Worm (Caenorhabditis elegans): ENCODE results near the gene acs-17.

DNA sequence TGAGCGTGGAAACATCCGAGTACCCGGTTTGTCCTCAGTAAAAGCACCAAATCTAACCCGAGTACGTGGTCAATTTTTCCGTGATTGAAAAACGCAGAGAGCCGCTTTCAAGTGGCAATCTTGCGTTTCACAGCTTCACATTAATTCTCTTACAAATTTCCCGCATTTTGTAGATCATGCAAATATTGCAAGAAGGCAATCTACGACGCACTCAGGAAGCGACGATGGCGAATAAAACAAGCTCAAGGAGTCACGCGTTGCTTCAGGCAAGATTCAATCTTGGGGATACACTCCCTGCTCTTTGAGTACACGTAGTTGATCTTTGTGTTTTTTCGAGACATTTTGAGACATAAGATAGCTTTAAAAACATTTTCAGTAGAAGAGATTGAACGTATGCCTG is 43.6 kb upstream of the acs-17 start:
- TF ChIP-seq klf-2 (GFP tag; conservative IDR thresholded peaks at IDR 0.05) (no peak), ztf-29 (GFP tag; IDR thresholded peaks at IDR 0.05) (no peak)

Data from whole organism, midembryonic.